Worm (Caenorhabditis elegans): ENCODE measurements around the gene Y47D3B.3.

DNA sequence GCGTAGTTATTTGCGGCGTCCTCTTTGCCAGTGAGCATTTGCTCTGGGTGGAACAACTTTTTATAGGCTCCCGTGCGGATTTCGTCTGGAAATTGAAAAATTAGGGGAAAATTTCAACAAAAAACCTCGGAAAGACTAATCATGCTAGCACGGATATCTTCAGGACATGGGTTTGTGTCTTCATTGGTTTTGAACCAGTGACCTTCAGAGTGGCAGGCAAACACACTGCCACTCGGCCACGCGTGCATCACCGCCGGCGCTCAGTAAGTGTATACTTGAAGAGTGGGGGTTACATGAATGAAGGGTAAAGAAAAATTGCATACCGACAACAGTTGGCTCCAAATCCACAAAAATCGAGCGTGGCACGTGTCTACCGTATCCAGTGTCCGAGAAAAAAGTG is 26.4 kb upstream of the Y47D3B.3 start:
- TF ChIP-seq flt-1 (GFP tag; IDR thresholded peaks at IDR 0.05) (peak; percentile 96), ztf-29 (GFP tag; IDR thresholded peaks at IDR 0.05) (peak; percentile 91), tab-1 (GFP tag; IDR thresholded peaks at IDR 0.05) (peak; percentile 95), ref-1 (GFP tag; conservative IDR thresholded peaks at IDR 0.05) (peak; percentile 95), cog-1 (tag; optimal IDR thresholded peaks at IDR 0.05) (peak; percentile 83), ztf-23 (GFP tag; IDR thresholded peaks at IDR 0.05) (peak; percentile 93), T22C8.4 (GFP tag; IDR thresholded peaks at IDR 0.05) (peak; percentile 87)
